Fruit fly (Drosophila melanogaster) whole organism, embryonic: Measurements from ENCODE around the gene CG3777.

Experiments
- Adf1 ChIP-seq: fragments of 200-800 bp; sonication (Bioruptor generic); IDR thresholded peaks from 2 replicates; pipeline ENCODE4 v1.3.6; 2022; ENCODE audit warnings: missing biosample characterization, missing genetic modification characterization
- CG10654 ChIP-seq: fragments of 200-800 bp; sonication (Bioruptor generic); optimal IDR thresholded peaks from 2 replicates; lab custom pipeline; 2016; ENCODE audit warnings: missing biosample characterization, missing genetic modification characterization
- CG10979 ChIP-seq: fragments of 200-800 bp; sonication (Bioruptor generic); optimal IDR thresholded peaks from 2 replicates; lab custom pipeline; 2018; ENCODE audit warnings: missing biosample characterization, mild to moderate bottlenecking, missing genetic modification characterization, moderate library complexity
- CG1233 ChIP-seq: fragments of 200-800 bp; sonication (Bioruptor generic); optimal IDR thresholded peaks from 4 replicates; lab custom pipeline; 2018; ENCODE audit warnings: missing biosample characterization, mild to moderate bottlenecking, missing genetic modification characterization
- CG12391 ChIP-seq: fragments of 200-800 bp; sonication (Bioruptor generic); optimal IDR thresholded peaks from 3 replicates; lab custom pipeline; 2018; ENCODE audit warnings: missing biosample characterization, mild to moderate bottlenecking, missing genetic modification characterization, moderate library complexity
- CG14014 ChIP-seq: fragments of 200-800 bp; sonication (Bioruptor generic); IDR thresholded peaks from 2 replicates; pipeline ENCODE4 v1.3.6; 2022; ENCODE audit warnings: missing biosample characterization, missing genetic modification characterization
- CG15696 ChIP-seq: fragments of 200-800 bp; sonication (Bioruptor generic); optimal IDR thresholded peaks from 2 replicates; lab custom pipeline; 2019; ENCODE audit warnings: missing biosample characterization, mild to moderate bottlenecking, missing genetic modification characterization, moderate library complexity
- CG17186 ChIP-seq: fragments of 200-800 bp; sonication (Bioruptor generic); optimal IDR thresholded peaks from 3 replicates; lab custom pipeline; 2017; ENCODE audit warnings: missing biosample characterization, missing genetic modification reagents, missing genetic modification characterization
- CG17328 ChIP-seq: fragments of 200-800 bp; sonication (Bioruptor generic); IDR thresholded peaks from 2 replicates; pipeline ENCODE4 v1.3.6; 2022; ENCODE audit warnings: missing biosample characterization, missing genetic modification characterization
- CG17829 ChIP-seq: fragments of 200-800 bp; optimal IDR thresholded peaks from 2 replicates; lab custom pipeline; 2019; ENCODE audit warnings: missing biosample characterization, mild to moderate bottlenecking, missing genetic modification characterization, moderate library complexity
- CG31441 ChIP-seq: fragments of 200-800 bp; sonication (Bioruptor generic); IDR thresholded peaks from 2 replicates; pipeline ENCODE4 v1.3.6; 2022; ENCODE audit warnings: missing biosample characterization, missing genetic modification characterization
- CG32767 ChIP-seq: fragments of 200-800 bp; sonication (Bioruptor generic); IDR thresholded peaks from 2 replicates; pipeline ENCODE4 v1.3.6; 2022; ENCODE audit warnings: missing biosample characterization, missing genetic modification characterization
- CG34224 ChIP-seq: fragments of 200-800 bp; sonication (Bioruptor generic); IDR thresholded peaks from 3 replicates; pipeline ENCODE4 v1.3.6; 2022; ENCODE audit warnings: missing biosample characterization, missing genetic modification characterization; ENCODE audit not compliant: partially characterized antibody
- CG3847 ChIP-seq: fragments of 200-800 bp; sonication (Bioruptor generic); IDR thresholded peaks from 2 replicates; pipeline ENCODE4 v1.3.6; 2022; ENCODE audit warnings: missing biosample characterization, missing genetic modification characterization
- CG5180 ChIP-seq: fragments of 200-800 bp; sonication (Bioruptor generic); optimal IDR thresholded peaks from 3 replicates; lab custom pipeline; 2017; ENCODE audit warnings: missing biosample characterization, missing genetic modification characterization, mild to moderate bottlenecking, moderate library complexity, missing genetic modification reagents
- CG7556 ChIP-seq: fragments of 200-800 bp; sonication (Bioruptor generic); optimal IDR thresholded peaks from 2 replicates; lab custom pipeline; 2017; ENCODE audit warnings: missing biosample characterization, mild to moderate bottlenecking, missing genetic modification characterization
- Dbx ChIP-seq: fragments of 200-800 bp; sonication (Bioruptor generic); IDR thresholded peaks from 3 replicates; pipeline ENCODE4 v1.3.6; 2022; ENCODE audit warnings: missing biosample characterization, missing genetic modification characterization
- Ets97D ChIP-seq: fragments of 200-800 bp; sonication (Bioruptor generic); optimal IDR thresholded peaks from 3 replicates; lab custom pipeline; 2016; ENCODE audit warnings: missing biosample characterization, missing genetic modification characterization
- HLH3B ChIP-seq: fragments of 200-800 bp; sonication (Bioruptor generic); IDR thresholded peaks from 2 replicates; pipeline ENCODE4 v1.3.6; 2022; ENCODE audit warnings: missing biosample characterization, missing genetic modification characterization
- HLH4C ChIP-seq: fragments of 200-800 bp; sonication (Bioruptor generic); IDR thresholded peaks from 3 replicates; pipeline ENCODE4 v1.3.6; 2022; ENCODE audit warnings: missing biosample characterization, missing genetic modification characterization; ENCODE audit not compliant: partially characterized antibody
- Hsf ChIP-seq: fragments of 200-800 bp; sonication (Bioruptor generic); optimal IDR thresholded peaks from 3 replicates; lab custom pipeline; 2016; ENCODE audit warnings: missing biosample characterization, missing genetic modification characterization
- Med ChIP-seq: fragments of 200-800 bp; sonication (Bioruptor generic); peaks from one replicate; lab custom pipeline; 2016; ENCODE audit warnings: missing biosample characterization, missing genetic modification characterization, mild to moderate bottlenecking, inconsistent platforms, moderate library complexity
- Oli ChIP-seq: fragments of 200-800 bp; sonication (Bioruptor generic); optimal IDR thresholded peaks from 2 replicates; lab custom pipeline; 2018; ENCODE audit warnings: missing biosample characterization, mild to moderate bottlenecking, missing genetic modification characterization, moderate library complexity
- Pdp1 ChIP-seq, 2 experiments: fragments of 200-800 bp; sonication (Bioruptor generic); optimal IDR thresholded peaks; 3 replicates each; lab custom pipeline; 2016; ENCODE audit warnings: missing biosample characterization in 2 of 2, missing genetic modification characterization in 2 of 2, mild to moderate bottlenecking in 1 of 2, moderate library complexity in 1 of 2
- Ptx1 ChIP-seq: fragments of 200-800 bp; sonication (Bioruptor generic); IDR thresholded peaks from 2 replicates; pipeline ENCODE4 v1.3.6; 2022; ENCODE audit warnings: missing biosample characterization, missing genetic modification characterization
- Rfx ChIP-seq: fragments of 200-800 bp; sonication (Bioruptor generic); IDR thresholded peaks from 2 replicates; pipeline ENCODE4 v1.3.6; 2022; ENCODE audit warnings: missing biosample characterization, missing genetic modification characterization
- chm ChIP-seq: fragments of 200-800 bp; sonication (Bioruptor generic); IDR thresholded peaks from 2 replicates; pipeline ENCODE4 v1.3.6; 2022; ENCODE audit warnings: missing biosample characterization, missing genetic modification characterization
- crc ChIP-seq: fragments of 200-800 bp; sonication (Bioruptor generic); optimal IDR thresholded peaks from 2 replicates; lab custom pipeline; 2016; ENCODE audit warnings: missing biosample characterization, missing genetic modification characterization
- croc ChIP-seq: fragments of 200-800 bp; sonication (Bioruptor generic); conservative IDR thresholded peaks from 3 replicates; pipeline ENCODE4 v1.3.6; 2022; ENCODE audit warnings: missing biosample characterization, missing genetic modification characterization
- da ChIP-seq: fragments of 200-800 bp; sonication (Bioruptor generic); optimal IDR thresholded peaks from 2 replicates; lab custom pipeline; 2016; ENCODE audit warnings: missing biosample characterization, missing genetic modification characterization
- disco-r ChIP-seq: fragments of 200-800 bp; sonication (Bioruptor generic); optimal IDR thresholded peaks from 2 replicates; lab custom pipeline; 2016; ENCODE audit warnings: missing biosample characterization, missing genetic modification characterization
- dysf ChIP-seq: fragments of 200-800 bp; sonication (Bioruptor generic); IDR thresholded peaks from 3 replicates; pipeline ENCODE4 v1.3.6; 2022; ENCODE audit warnings: missing biosample characterization, missing genetic modification characterization
- exex ChIP-seq: fragments of 200-800 bp; sonication (Bioruptor generic); optimal IDR thresholded peaks from 4 replicates; lab custom pipeline; 2018; ENCODE audit warnings: missing biosample characterization, mild to moderate bottlenecking, missing genetic modification characterization, moderate library complexity
- fd96Cb ChIP-seq: fragments of 200-800 bp; sonication (Bioruptor generic); optimal IDR thresholded peaks from 2 replicates; lab custom pipeline; 2018; ENCODE audit warnings: missing biosample characterization, mild to moderate bottlenecking, missing genetic modification characterization, moderate library complexity
- hkb ChIP-seq, 2 experiments: fragments of 200-800 bp in 1 of 2; fragments of >200 bp in 1 of 2; sonication (Bioruptor generic) in 1 of 2; IDR thresholded peaks in 1 of 2; optimal IDR thresholded peaks in 1 of 2; 2 replicates each; pipeline versions ENCODE4 v1.3.6 to Lab custom; 2017 to 2022; ENCODE audit warnings: missing biosample characterization in 1 of 2, missing genetic modification characterization in 1 of 2
- ind ChIP-seq: fragments of 200-800 bp; sonication (Bioruptor generic); optimal IDR thresholded peaks from 3 replicates; lab custom pipeline; 2016; ENCODE audit warnings: missing biosample characterization, missing genetic modification characterization
- inv ChIP-seq: fragments of 200-800 bp; sonication (Bioruptor generic); IDR thresholded peaks from 2 replicates; pipeline ENCODE4 v1.3.6; 2022; ENCODE audit warnings: missing biosample characterization, missing genetic modification characterization; ENCODE audit not compliant: partially characterized antibody
- lmd ChIP-seq: fragments of 200-800 bp; sonication (Bioruptor generic); IDR thresholded peaks from 2 replicates; pipeline ENCODE4 v1.3.6; 2022; ENCODE audit warnings: missing biosample characterization, missing genetic modification characterization
- nerfin-2 ChIP-seq: fragments of 200-800 bp; sonication (Bioruptor generic); IDR thresholded peaks from 2 replicates; pipeline ENCODE4 v1.3.6; 2022; ENCODE audit warnings: missing biosample characterization, missing genetic modification characterization; ENCODE audit not compliant: partially characterized antibody
- nom ChIP-seq: fragments of 200-800 bp; sonication (Bioruptor generic); optimal IDR thresholded peaks from 2 replicates; lab custom pipeline; 2017; ENCODE audit warnings: missing biosample characterization, missing genetic modification characterization, mild to moderate bottlenecking, moderate library complexity, missing genetic modification reagents
- peb ChIP-seq: fragments of 200-800 bp; sonication (Bioruptor generic); IDR thresholded peaks from 2 replicates; pipeline ENCODE4 v1.3.6; 2022; ENCODE audit warnings: missing biosample characterization, missing genetic modification characterization
- psq ChIP-seq: fragments of 200-800 bp; sonication (Bioruptor generic); optimal IDR thresholded peaks from 2 replicates; lab custom pipeline; 2017; ENCODE audit warnings: missing biosample characterization, missing genetic modification characterization
- sc ChIP-seq, 3 experiments: fragments of >200 bp in 2 of 3; fragments of 200-800 bp in 1 of 3; sonication (Bioruptor generic) in 1 of 3; optimal IDR thresholded peaks; 2 replicates in 2 of 3; 3 replicates in 1 of 3; lab custom pipeline; 2017; ENCODE audit warnings: mild to moderate bottlenecking in 1 of 3, missing biosample characterization in 1 of 3, missing genetic modification characterization in 1 of 3, missing genetic modification reagents in 1 of 3
- sr ChIP-seq: fragments of 200-800 bp; sonication (Bioruptor generic); IDR thresholded peaks from 3 replicates; pipeline ENCODE4 v1.3.6; 2022; ENCODE audit warnings: missing biosample characterization, missing genetic modification characterization
- vnd ChIP-seq: fragments of 200-800 bp; sonication (Bioruptor generic); IDR thresholded peaks from 3 replicates; pipeline ENCODE4 v1.3.6; 2022; ENCODE audit warnings: missing biosample characterization, missing genetic modification characterization; ENCODE audit not compliant: partially characterized antibody

CG3777 gene

DNA sequence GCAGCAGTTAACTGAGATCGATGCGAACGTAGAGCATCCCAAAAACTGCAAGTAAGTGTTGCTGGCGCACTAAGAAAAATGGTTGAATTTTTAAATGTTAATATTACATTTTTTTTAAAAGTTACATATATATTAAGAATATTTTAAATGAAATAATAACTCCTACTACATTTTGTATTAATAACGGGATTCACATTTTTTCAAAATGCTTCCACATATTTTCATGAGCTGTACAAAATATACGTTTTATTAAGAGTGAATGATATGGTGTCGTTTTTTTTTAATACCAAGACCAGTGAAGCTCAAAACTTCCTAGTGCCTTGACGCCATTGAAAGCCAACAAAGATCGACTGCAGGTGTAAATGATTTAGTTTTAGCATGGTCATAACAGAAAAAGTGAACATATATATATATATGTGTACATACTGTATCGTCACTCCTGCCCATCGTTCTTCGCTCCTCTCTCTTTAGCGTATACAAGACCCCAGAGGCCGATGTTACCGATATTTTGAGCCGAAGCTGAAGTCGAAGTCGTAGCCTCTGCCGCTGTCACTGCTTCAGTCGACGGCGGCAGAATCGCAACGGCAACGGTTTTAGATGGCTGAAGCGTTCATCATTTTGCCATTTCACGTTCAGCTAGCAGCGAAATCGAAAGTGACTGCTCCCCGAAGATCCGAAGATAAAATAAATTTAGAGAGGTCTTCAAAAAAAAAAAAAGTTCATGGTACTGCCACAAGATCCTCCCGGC, 63.1 kb downstream of the CG3777 start (continued):
- no peak for TF ChIP-seq CG34224 (GFP tag; lab: Robert Waterston, UW)
- TF ChIP-seq Adf1 (GFP tag; lab: Robert Waterston, UW): peak; percentile 68
- TF ChIP-seq HLH4C (GFP tag; lab: Robert Waterston, UW): no peak
- TF ChIP-seq CG17328 (GFP tag; lab: Robert Waterston, UW): 0 out of 2 replicates have a peak, but pooled peaks have one; percentile 18
- TF ChIP-seq CG32767 (GFP tag; lab: Robert Waterston, UW): no peak

DNA sequence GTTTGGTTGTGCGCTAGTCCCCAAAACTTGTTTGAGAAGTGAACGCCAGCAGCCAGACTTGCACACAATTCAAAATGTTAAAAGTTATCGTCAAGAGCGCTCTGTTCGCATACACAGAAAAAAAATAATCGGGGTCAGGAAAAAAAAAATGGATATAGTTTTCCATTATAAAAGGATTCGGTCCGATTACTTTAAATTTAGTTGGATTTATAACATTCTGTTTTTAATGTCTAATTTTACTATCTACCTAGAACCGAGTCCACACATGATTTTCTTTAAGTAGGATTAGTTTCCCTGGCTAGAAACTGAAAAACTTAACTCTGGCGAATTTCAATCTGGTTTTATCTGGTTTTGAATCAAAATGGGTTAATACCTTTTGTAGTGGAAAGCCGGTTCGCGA, 65.7 kb downstream of the CG3777 start:
- TF ChIP-seq CG17186 (GFP tag; lab: Kevin White, UChicago) (no peak), nerfin-2 (no peak), CG7556 (GFP tag; lab: Kevin White, UChicago) (peak; percentile 19), CG34224 (GFP tag; lab: Robert Waterston, UW) (no peak), CG1233 (GFP tag; lab: Kevin White, UChicago) (no peak), crc (GFP tag; lab: Kevin White, UChicago) (no peak), CG17829 (tag; lab: Kevin White, UChicago) (no peak), Dbx (GFP tag; lab: Robert Waterston, UW) (no peak), CG14014 (GFP tag; lab: Robert Waterston, UW) (peak; percentile 59; the same call in 1 of the 2 replicates), CG3847 (GFP tag; lab: Robert Waterston, UW) (no peak), CG31441 (GFP tag; lab: Robert Waterston, UW) (peak; percentile 38; the same call in 1 of the 2 replicates), sr (no peak), vnd (GFP tag; lab: Robert Waterston, UW) (no peak), CG10654 (no peak), Ets97D (GFP tag; lab: Kevin White, UChicago) (no peak), exex (tag; lab: Kevin White, UChicago) (no peak), CG15696 (tag; lab: Kevin White, UChicago) (no peak), lmd (no peak; the same call in 1 of the 2 replicates), Med (GFP tag; lab: Kevin White, UChicago) (peak; percentile 83), ind (GFP tag; lab: Kevin White, UChicago) (no peak), Ptx1 (peak; percentile 26; the same call in 1 of the 2 replicates), CG12391 (tag; lab: Kevin White, UChicago) (peak; percentile 29), chm (GFP tag; lab: Robert Waterston, UW) (0 out of 2 replicates have a peak, but pooled peaks have one; percentile 37), fd96Cb (tag; lab: Kevin White, UChicago) (no peak), hkb (optimal IDR thresholded peaks at IDR 0.05; lab: Kevin White, UChicago) (no peak), hkb (GFP tag; IDR thresholded peaks at IDR 0.05; lab: Robert Waterston, UW) (peak; percentile 43; the same call in 1 of the 2 replicates), dysf (GFP tag; lab: Robert Waterston, UW) (peak; percentile 49; the same call in 1 of the 3 replicates), disco-r (GFP tag; lab: Kevin White, UChicago) (no peak), Oli (tag; lab: Kevin White, UChicago) (peak; percentile 27), sc (optimal IDR thresholded peaks at IDR 0.05; lab: Kevin White, UChicago) (no peak), sc (GFP tag; optimal IDR thresholded peaks at IDR 0.05; lab: Kevin White, UChicago) (no peak), nom (GFP tag; lab: Kevin White, UChicago) (peak; percentile 76), croc (GFP tag; lab: Robert Waterston, UW) (no peak), psq (GFP tag; lab: Kevin White, UChicago) (no peak), da (GFP tag; lab: Kevin White, UChicago) (no peak), CG5180 (peak; percentile 59), HLH3B (0 out of 2 replicates have a peak, but pooled peaks have one; percentile 9), Pdp1 (GFP tag; optimal IDR thresholded peaks at IDR 0.05; lab: Kevin White, UChicago) (peak in 1 of 2 experiments; percentile 6), inv (GFP tag; lab: Robert Waterston, UW) (no peak), Rfx (GFP tag; lab: Robert Waterston, UW) (peak; percentile 31; the same call in 1 of the 2 replicates), CG10979 (tag; lab: Kevin White, UChicago) (no peak), Hsf (GFP tag; lab: Kevin White, UChicago) (peak; percentile 1), peb (GFP tag; lab: Robert Waterston, UW) (no peak)
